Fruit fly (Drosophila melanogaster): ENCODE data around the gene MED11.

- no peak for TF ChIP-seq crp (GFP tag; optimal IDR thresholded peaks at IDR 0.05)
- TF ChIP-seq maf-S (GFP tag; optimal IDR thresholded peaks at IDR 0.05): no peak
- TF ChIP-seq caup (GFP tag; optimal IDR thresholded peaks at IDR 0.05; ENCODE audit: severe bottlenecking): no peak
- TF ChIP-seq CG4360 (GFP tag; IDR thresholded peaks at IDR 0.05): no peak
- no peak for TF ChIP-seq Bdp1 (GFP tag; optimal IDR thresholded peaks at IDR 0.05)
- no peak for TF ChIP-seq sima (GFP tag; optimal IDR thresholded peaks at IDR 0.05)
- no peak for TF ChIP-seq gcm2 (GFP tag; optimal IDR thresholded peaks at IDR 0.05)
- TF ChIP-seq Atf3 (GFP tag; optimal IDR thresholded peaks at IDR 0.05): no peak
- no peak for TF ChIP-seq NC2α (GFP tag; optimal IDR thresholded peaks at IDR 0.05)
- TF ChIP-seq tup (GFP tag; optimal IDR thresholded peaks at IDR 0.05): no peak
- no peak for TF ChIP-seq CG18619 (GFP tag; optimal IDR thresholded peaks at IDR 0.05)
Measured at dm6 chr3L:18792834-18793233, 47.2 kb downstream of the MED11 start.
